Worm (Caenorhabditis elegans) whole organism, L3 larva: ENCODE measurements around the gene ZK380.2.

Experiments
- R02D3.7 ChIP-seq: fragments of 150-350 bp; optimal IDR thresholded peaks from 2 replicates; lab custom pipeline; 2014; ENCODE audit warnings: missing biosample characterization, missing genetic modification characterization
- ceh-28 ChIP-seq: fragments of 150-350 bp; optimal IDR thresholded peaks from 2 replicates; lab custom pipeline; 2014; ENCODE audit warnings: missing biosample characterization, missing genetic modification reagents, missing genetic modification characterization
- ceh-82 ChIP-seq: fragments of 150-350 bp; optimal IDR thresholded peaks from 2 replicates; lab custom pipeline; 2014; ENCODE audit warnings: missing biosample characterization, missing genetic modification characterization
- ceh-9 ChIP-seq: sonication (generic microtip); optimal IDR thresholded peaks from 2 replicates; lab custom pipeline; 2018; ENCODE audit warnings: missing biosample characterization, missing genetic modification characterization
- daf-12 ChIP-seq: fragments of 150-350 bp; optimal IDR thresholded peaks from 2 replicates; lab custom pipeline; 2014; ENCODE audit warnings: missing biosample characterization, missing genetic modification reagents, missing genetic modification characterization
- egl-27 ChIP-seq: sonication (generic microtip); optimal IDR thresholded peaks from 4 replicates; lab custom pipeline; 2017; ENCODE audit warnings: missing biosample characterization, missing genetic modification reagents, missing genetic modification characterization
- elt-2 ChIP-seq: sonication (generic microtip); optimal IDR thresholded peaks from 2 replicates; lab custom pipeline; 2016; ENCODE audit warnings: missing genetic modification reagents, mild to moderate bottlenecking, missing genetic modification characterization, missing compliant biosample characterization
- elt-3 ChIP-seq, 3 experiments: fragments of 150-350 bp in 1 of 3; sonication (generic microtip) in 2 of 3; optimal IDR thresholded peaks; 2 replicates in 2 of 3; 4 replicates in 1 of 3; lab custom pipeline; 2014 to 2017; ENCODE audit warnings: missing biosample characterization in 3 of 3, missing genetic modification characterization in 3 of 3
- eor-1 ChIP-seq, 2 experiments: fragments of 150-350 bp; optimal IDR thresholded peaks; 2 replicates each; lab custom pipeline; 2014 to 2018; ENCODE audit warnings: missing biosample characterization in 2 of 2, missing genetic modification characterization in 2 of 2
- fkh-10 ChIP-seq: sonication (generic microtip); optimal IDR thresholded peaks from 2 replicates; lab custom pipeline; 2017; ENCODE audit warnings: missing biosample characterization, missing genetic modification reagents, missing genetic modification characterization
- fos-1 ChIP-seq: fragments of 150-350 bp; optimal IDR thresholded peaks from 2 replicates; lab custom pipeline; 2014; ENCODE audit warnings: missing biosample characterization, missing genetic modification characterization
- hmg-11 ChIP-seq: sonication (generic microtip); optimal IDR thresholded peaks from 2 replicates; lab custom pipeline; 2016; ENCODE audit warnings: missing genetic modification characterization, missing compliant biosample characterization
- jun-1 ChIP-seq: fragments of 150-350 bp; optimal IDR thresholded peaks from 2 replicates; lab custom pipeline; 2014; ENCODE audit warnings: missing biosample characterization, missing genetic modification reagents, missing genetic modification characterization
- mdl-1 ChIP-seq: fragments of 150-350 bp; optimal IDR thresholded peaks from 2 replicates; lab custom pipeline; 2014; ENCODE audit warnings: missing biosample characterization, missing genetic modification characterization
- nfya-1 ChIP-seq: sonication (generic microtip); optimal IDR thresholded peaks from 2 replicates; lab custom pipeline; 2017; ENCODE audit warnings: missing genetic modification characterization, mild to moderate bottlenecking, missing compliant biosample characterization, antibody characterized with exemption, moderate library complexity; ENCODE audit not compliant: insufficient read depth
- nhr-11 ChIP-seq: fragments of 150-350 bp; optimal IDR thresholded peaks from 2 replicates; lab custom pipeline; 2014; ENCODE audit warnings: missing biosample characterization, missing genetic modification characterization
- nhr-12 ChIP-seq: fragments of 150-350 bp; optimal IDR thresholded peaks from 2 replicates; lab custom pipeline; 2014; ENCODE audit warnings: missing biosample characterization, missing genetic modification characterization
- nhr-237 ChIP-seq: fragments of 150-350 bp; optimal IDR thresholded peaks from 2 replicates; lab custom pipeline; 2014; ENCODE audit warnings: missing biosample characterization, missing genetic modification characterization
- nhr-25 ChIP-seq: sonication (generic microtip); optimal IDR thresholded peaks from 2 replicates; lab custom pipeline; 2017; ENCODE audit warnings: missing biosample characterization, missing genetic modification characterization
- nhr-28 ChIP-seq: fragments of 150-350 bp; optimal IDR thresholded peaks from 2 replicates; lab custom pipeline; 2014; ENCODE audit warnings: missing biosample characterization, missing genetic modification characterization
- nhr-43 ChIP-seq: sonication (generic microtip); optimal IDR thresholded peaks from 2 replicates; lab custom pipeline; 2016; ENCODE audit warnings: mild to moderate bottlenecking, missing genetic modification characterization, missing compliant biosample characterization; ENCODE audit not compliant: poor library complexity, severe bottlenecking
- nhr-76 ChIP-seq: fragments of 150-350 bp; sonication (generic microtip); optimal IDR thresholded peaks from 5 replicates; lab custom pipeline; 2014; ENCODE audit warnings: missing biosample characterization, missing genetic modification characterization
- pha-4 ChIP-seq: fragments of 150-350 bp; optimal IDR thresholded peaks from 2 replicates; lab custom pipeline; 2014; ENCODE audit warnings: missing biosample characterization, missing genetic modification reagents, missing genetic modification characterization
- pqm-1 ChIP-seq: fragments of 150-350 bp; optimal IDR thresholded peaks from 2 replicates; lab custom pipeline; 2017; ENCODE audit warnings: missing biosample characterization, missing genetic modification characterization, inconsistent platforms
- sea-2 ChIP-seq: fragments of 150-350 bp; sonication (generic microtip); optimal IDR thresholded peaks from 4 replicates; lab custom pipeline; 2014; ENCODE audit warnings: missing biosample characterization, missing genetic modification reagents, missing genetic modification characterization
- snpc-4 ChIP-seq: fragments of 150-350 bp; optimal IDR thresholded peaks from 2 replicates; lab custom pipeline; 2014; ENCODE audit warnings: missing biosample characterization, missing genetic modification characterization
- tbx-2 ChIP-seq: sonication (generic microtip); optimal IDR thresholded peaks from 2 replicates; lab custom pipeline; 2016; ENCODE audit warnings: mild to moderate bottlenecking, missing genetic modification characterization, missing compliant biosample characterization
- unc-62 ChIP-seq: fragments of 150-350 bp; sonication (generic microtip); optimal IDR thresholded peaks from 4 replicates; lab custom pipeline; 2014; ENCODE audit warnings: missing biosample characterization, missing genetic modification reagents, missing genetic modification characterization
- zag-1 ChIP-seq: fragments of 150-350 bp; optimal IDR thresholded peaks from 2 replicates; lab custom pipeline; 2014; ENCODE audit warnings: missing biosample characterization, missing genetic modification characterization
- ztf-4 ChIP-seq: fragments of 150-350 bp; optimal IDR thresholded peaks from 2 replicates; lab custom pipeline; 2014; ENCODE audit warnings: missing biosample characterization, missing genetic modification characterization

Gene ZK380.2

ce11 chrX:1655207-1655606 lies 23.9 kb downstream of the ZK380.2 start, which contains the start of gene tbx-32:
TSS of gene tbx-32 (plus strand) at chrX:1655507.
- no peak for TF ChIP-seq jun-1

- TF ChIP-seq ceh-28 (tag; lab: Kevin White, UChicago), result no peak
- TF ChIP-seq eor-1 (tag; optimal IDR thresholded peaks at IDR 0.05; lab: Kevin White, UChicago), result no peak
- TF ChIP-seq zag-1, result no peak
- TF ChIP-seq tbx-2 (tag; lab: Kevin White, UChicago), result no peak
- TF ChIP-seq nhr-237 (tag; lab: Kevin White, UChicago), result no peak
- no peak for TF ChIP-seq jun-1
- no peak for TF ChIP-seq nhr-25 (tag; lab: Kevin White, UChicago)
- TF ChIP-seq elt-3 (tag; optimal IDR thresholded peaks at IDR 0.05; lab: Kevin White, UChicago), result no peak
- no peak for TF ChIP-seq ztf-4
- TF ChIP-seq nhr-28 (tag; lab: Kevin White, UChicago), result no peak
- no peak for TF ChIP-seq elt-2 (tag; lab: Kevin White, UChicago)
- TF ChIP-seq nhr-76 (tag; lab: Kevin White, UChicago), result no peak
- TF ChIP-seq egl-27 (tag; lab: Kevin White, UChicago), result no peak
- TF ChIP-seq nhr-11 (tag; lab: Kevin White, UChicago), result no peak
Measured at ce11 chrX:1664925-1665324, 33.7 kb downstream of the ZK380.2 start, which contains the start of gene R09H3.2. TSS of gene R09H3.2 (minus strand) at chrX:1665025.

- TF ChIP-seq egl-27 (tag; lab: Kevin White, UChicago), result no peak
- peak; percentile 19 for TF ChIP-seq ceh-28 (tag; lab: Kevin White, UChicago)
- no peak for TF ChIP-seq ceh-82 (tag; lab: Kevin White, UChicago)
- no peak for TF ChIP-seq unc-62 (GFP tag; lab: Kevin White, UChicago)
Measured at ce11 chrX:1667056-1667455, 35.8 kb downstream of the ZK380.2 start.

- TF ChIP-seq nhr-12 (no peak), pha-4 (tag; lab: Kevin White, UChicago) (no peak), pqm-1 (tag; lab: Kevin White, UChicago) (no peak), zag-1 (no peak), elt-2 (tag; lab: Kevin White, UChicago) (no peak), fos-1 (no peak)
Measured at ce11 chrX:1668748-1669147, 37.5 kb downstream of the ZK380.2 start, which contains the start of gene R09H3.3. TSS of gene R09H3.3 (minus strand) at chrX:1668848.

- TF ChIP-seq nhr-12, result no peak
- TF ChIP-seq hmg-11 (tag; lab: Kevin White, UChicago), result no peak
- TF ChIP-seq nhr-25 (tag; lab: Kevin White, UChicago), result no peak
- no peak for TF ChIP-seq jun-1
- no peak for TF ChIP-seq elt-3 (tag; optimal IDR thresholded peaks at IDR 0.05; lab: Kevin White, UChicago)
- TF ChIP-seq nhr-28 (tag; lab: Kevin White, UChicago), result no peak
- TF ChIP-seq, all 47 proteins: peak for 0
Measured at ce11 chrX:1674056-1674455, 42.8 kb downstream of the ZK380.2 start, which contains the start of gene tbx-31. TSS of gene tbx-31 (minus strand) at chrX:1674156.

ce11 chrX:1675879-1676278 lies 44.6 kb downstream of the ZK380.2 start:
- no peak for TF ChIP-seq tbx-2 (tag; lab: Kevin White, UChicago)
- no peak for TF ChIP-seq R02D3.7 (tag; lab: Kevin White, UChicago)
- no peak for TF ChIP-seq snpc-4 (tag; lab: Kevin White, UChicago)
- TF ChIP-seq pha-4 (tag; lab: Kevin White, UChicago), result no peak
- no peak for TF ChIP-seq unc-62 (GFP tag; lab: Kevin White, UChicago)
- TF ChIP-seq ceh-9 (tag; lab: Kevin White, UChicago), result no peak
- no peak for TF ChIP-seq daf-12 (tag; lab: Kevin White, UChicago)
- no peak for TF ChIP-seq egl-27 (tag; lab: Kevin White, UChicago)
- TF ChIP-seq fkh-10 (GFP tag; lab: Kevin White, UChicago), result no peak
- no peak for TF ChIP-seq nhr-25 (tag; lab: Kevin White, UChicago)
- TF ChIP-seq nhr-43, result no peak
- no peak for TF ChIP-seq nhr-11 (tag; lab: Kevin White, UChicago)
- TF ChIP-seq nfya-1 (tag; lab: Kevin White, UChicago), result no peak
- no peak for TF ChIP-seq nhr-237 (tag; lab: Kevin White, UChicago)
- no peak for TF ChIP-seq nhr-12
- no peak for TF ChIP-seq sea-2 (GFP tag; lab: Kevin White, UChicago)
- no peak for TF ChIP-seq mdl-1 (tag; lab: Kevin White, UChicago)
